Fruit fly (Drosophila melanogaster): Measurements from ENCODE around the gene CG14712.

Gene CG14712

DNA sequence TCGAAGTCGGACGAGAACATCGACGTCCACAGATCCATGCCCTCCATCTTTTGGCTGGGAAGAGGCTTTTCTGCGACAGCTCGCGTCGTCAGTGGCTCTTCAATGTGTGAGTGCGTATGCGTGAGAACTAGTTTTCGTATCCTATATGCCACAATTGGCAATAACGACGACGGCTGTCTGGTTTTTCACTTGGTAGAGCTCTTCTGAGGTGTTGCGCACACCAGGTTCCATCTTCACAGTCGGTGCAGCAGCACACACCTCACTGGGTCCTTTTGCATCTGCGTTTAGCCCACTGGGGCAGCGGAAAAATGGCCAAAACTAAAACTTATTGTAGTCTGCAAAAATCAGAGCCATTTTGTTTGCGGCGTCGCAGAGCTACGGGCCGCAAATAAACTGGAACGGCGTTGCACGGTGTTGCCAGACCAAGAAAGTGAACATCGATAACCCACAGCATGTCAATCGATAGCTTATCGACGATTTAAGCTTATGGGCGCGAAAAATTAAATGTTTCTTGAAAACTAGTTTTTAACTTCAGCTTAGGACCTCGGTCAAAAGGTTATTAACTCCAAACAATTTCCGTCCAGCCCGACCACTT lies 38.7 kb upstream of the CG14712 start, which contains the start of gene CG6791 (continued):
- no peak for TF ChIP-seq CG33557 (GFP tag; optimal IDR thresholded peaks at IDR 0.05)
- TF ChIP-seq CG17568 (GFP tag; optimal IDR thresholded peaks at IDR 0.05), result no peak
- peak; percentile 41 for TF ChIP-seq CG14710 (tag; optimal IDR thresholded peaks at IDR 0.05)
- no peak for TF ChIP-seq pfk (GFP tag; optimal IDR thresholded peaks at IDR 0.05)
- peak; percentile 88 for TF ChIP-seq hbn (GFP tag; IDR thresholded peaks at IDR 0.05; ENCODE audit: partially characterized antibody)
- TF ChIP-seq CG8944 (GFP tag; optimal IDR thresholded peaks at IDR 0.05), result no peak
- TF ChIP-seq NFAT (GFP tag; IDR thresholded peaks at IDR 0.05), result no peak
- no peak for TF ChIP-seq Dbx (GFP tag; IDR thresholded peaks at IDR 0.05)
- no peak for TF ChIP-seq CG8924 (tag; optimal IDR thresholded peaks at IDR 0.05)
- TF ChIP-seq btn (GFP tag; optimal IDR thresholded peaks at IDR 0.05), result no peak
- TF ChIP-seq CG16863 (GFP tag; optimal IDR thresholded peaks at IDR 0.05), result no peak
- TF ChIP-seq CG14860 (GFP tag; IDR thresholded peaks at IDR 0.05; ENCODE audit: partially characterized antibody), result peak; percentile 72
- TF ChIP-seq bsh (GFP tag; optimal IDR thresholded peaks at IDR 0.05), result no peak
- TF ChIP-seq fd3F (GFP tag; optimal IDR thresholded peaks at IDR 0.05), result no peak
- TF ChIP-seq CG3847 (GFP tag; IDR thresholded peaks at IDR 0.05), result peak; percentile 58
- peak; percentile 16 for TF ChIP-seq nmo (GFP tag; optimal IDR thresholded peaks at IDR 0.05)
- TF ChIP-seq p53 (GFP tag; optimal IDR thresholded peaks at IDR 0.05), result no peak
- no peak for TF ChIP-seq CG1024 (GFP tag; IDR thresholded peaks at IDR 0.05)
- TF ChIP-seq CG10565 (GFP tag; optimal IDR thresholded peaks at IDR 0.05), result no peak
- no peak for TF ChIP-seq CG10366 (GFP tag; IDR thresholded peaks at IDR 0.05)
- no peak for TF ChIP-seq Optix (GFP tag; IDR thresholded peaks at IDR 0.05)
- no peak for TF ChIP-seq CG1529 (GFP tag; optimal IDR thresholded peaks at IDR 0.05)
- no peak for TF ChIP-seq CkIIα-i1 (GFP tag; IDR thresholded peaks at IDR 0.05)
- no peak for TF ChIP-seq Nf-YC (tag; optimal IDR thresholded peaks at IDR 0.05)
- TF ChIP-seq NC2α (GFP tag; optimal IDR thresholded peaks at IDR 0.05), result no peak
- TF ChIP-seq BtbVII (GFP tag; optimal IDR thresholded peaks at IDR 0.05), result no peak
- TF ChIP-seq CG9932 (GFP tag; IDR thresholded peaks at IDR 0.05), result no peak
- TF ChIP-seq sim (GFP tag; IDR thresholded peaks at IDR 0.05), result no peak
- TF ChIP-seq Antp (GFP tag; optimal IDR thresholded peaks at IDR 0.05), result no peak
- TF ChIP-seq slou (GFP tag; optimal IDR thresholded peaks at IDR 0.05), result no peak
- peak; percentile 15 for TF ChIP-seq ewg (GFP tag; optimal IDR thresholded peaks at IDR 0.05)
- no peak for TF ChIP-seq Ravus (GFP tag; IDR thresholded peaks at IDR 0.05)
- no peak for TF ChIP-seq Sox100B (GFP tag; optimal IDR thresholded peaks at IDR 0.05)
- TF ChIP-seq row (GFP tag; IDR thresholded peaks at IDR 0.05), result no peak; the same call in 2 of the 3 replicates
- TF ChIP-seq Vsx1 (GFP tag; optimal IDR thresholded peaks at IDR 0.05), result no peak
- no peak for TF ChIP-seq Rfx (GFP tag; IDR thresholded peaks at IDR 0.05)
- TF ChIP-seq HLH3B (GFP tag; IDR thresholded peaks at IDR 0.05), result no peak
- no peak for TF ChIP-seq pan (optimal IDR thresholded peaks at IDR 0.05)
- TF ChIP-seq pan (GFP tag; optimal IDR thresholded peaks at IDR 0.05 in 1 of 2, IDR thresholded peaks at IDR 0.05 in 1 of 2), result no peak
- TF ChIP-seq lmd (GFP tag; IDR thresholded peaks at IDR 0.05), result no peak
- TF ChIP-seq CG1233 (GFP tag; optimal IDR thresholded peaks at IDR 0.05), result no peak
- no peak for TF ChIP-seq nau (GFP tag; optimal IDR thresholded peaks at IDR 0.05)
- TF ChIP-seq CG3065 (GFP tag; optimal IDR thresholded peaks at IDR 0.05), result no peak
- TF ChIP-seq Aef1 (GFP tag; IDR thresholded peaks at IDR 0.05), result no peak
- no peak for TF ChIP-seq CG2202 (tag; optimal IDR thresholded peaks at IDR 0.05)
- no peak for TF ChIP-seq pum (GFP tag; optimal IDR thresholded peaks at IDR 0.05)
- peak; percentile 92 for TF ChIP-seq YL-1 (GFP tag; optimal IDR thresholded peaks at IDR 0.05)
- no peak for TF ChIP-seq CG10543 (GFP tag; optimal IDR thresholded peaks at IDR 0.05)
- no peak for TF ChIP-seq cas (GFP tag; IDR thresholded peaks at IDR 0.05)
- no peak for TF ChIP-seq Sry-β (GFP tag; optimal IDR thresholded peaks at IDR 0.05)
- TF ChIP-seq BEAF-32 (GFP tag; optimal IDR thresholded peaks at IDR 0.05), result peak; percentile 89

All from whole organism, embryonic.